Fruit fly (Drosophila melanogaster): ENCODE data around the gene CHKov2.

DNA sequence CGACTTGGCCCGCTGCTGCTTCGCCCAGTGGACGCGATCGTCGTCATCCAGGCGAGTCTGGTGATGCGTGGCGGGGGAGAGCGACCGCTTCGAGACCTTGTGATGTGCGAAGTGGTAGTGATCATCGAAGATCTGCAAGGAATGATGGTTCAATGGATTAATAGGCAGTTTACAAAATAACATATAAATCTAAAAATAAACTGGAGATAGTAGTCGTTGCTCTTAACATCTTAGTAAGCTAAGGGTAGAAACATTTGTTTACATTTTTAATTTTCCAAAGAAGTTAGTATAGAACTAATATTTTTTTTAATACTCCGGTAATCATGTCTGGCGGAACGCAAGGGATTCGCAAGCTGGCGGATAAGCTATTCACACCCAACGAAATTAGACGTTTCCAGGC lies 27.0 kb upstream of the CHKov2 start, which contains the start of gene ND-49L:
- TF ChIP-seq CG6683 (GFP tag; optimal IDR thresholded peaks at IDR 0.05) (no peak), CG7839 (tag; optimal IDR thresholded peaks at IDR 0.05) (no peak), CG10565 (GFP tag; optimal IDR thresholded peaks at IDR 0.05) (no peak), twi (tag; optimal IDR thresholded peaks at IDR 0.05) (no peak), CG10274 (GFP tag; optimal IDR thresholded peaks at IDR 0.05) (no peak), Mad (GFP tag; optimal IDR thresholded peaks at IDR 0.05) (no peak), CG31388 (GFP tag; optimal IDR thresholded peaks at IDR 0.05) (no peak)

Measured in whole organism, embryonic.